Worm (Caenorhabditis elegans) whole organism, L4 larva: ENCODE results near the gene mrpl-11.

ENCODE experiments used
- aha-1 ChIP-seq: fragments of 150-350 bp; peaks from one replicate; lab custom pipeline; 2014; ENCODE audit warnings: missing biosample characterization, missing genetic modification characterization
- aly-2 ChIP-seq: sonication (generic microtip); optimal IDR thresholded peaks from 2 replicates; lab custom pipeline; 2018; ENCODE audit warnings: missing biosample characterization, missing genetic modification characterization
- fos-1 ChIP-seq: fragments of 150-350 bp; optimal IDR thresholded peaks from 2 replicates; lab custom pipeline; 2014; ENCODE audit warnings: missing biosample characterization, missing genetic modification characterization
- lin-13 ChIP-seq: fragments of 150-350 bp; optimal IDR thresholded peaks from 2 replicates; lab custom pipeline; 2014; ENCODE audit warnings: missing biosample characterization, missing genetic modification reagents, missing genetic modification characterization
- nhr-41 ChIP-seq: fragments of 200-800 bp; sonication (Bioruptor generic); IDR thresholded peaks from 2 replicates; pipeline ENCODE4 v1.3.6; 2022; ENCODE audit warnings: missing genetic modification reagents, missing genetic modification characterization, missing compliant biosample characterization
- set-16 ChIP-seq: fragments of 200-800 bp; sonication (Bioruptor generic); IDR thresholded peaks from 2 replicates; pipeline ENCODE4 v1.3.6; 2022; ENCODE audit warnings: missing genetic modification reagents, missing genetic modification characterization, missing compliant biosample characterization
- unc-62 ChIP-seq, 3 experiments: fragments of 150-350 bp in 1 of 3; sonication (generic microtip); optimal IDR thresholded peaks in 2 of 3; peaks in 1 of 3; 1 replicate in 1 of 3; 2 replicates in 2 of 3; lab custom pipeline; 2014 to 2017; ENCODE audit warnings: missing biosample characterization in 3 of 3, missing genetic modification characterization in 3 of 3, missing genetic modification reagents in 3 of 3, missing genotype in 1 of 3
- zag-1 ChIP-seq: fragments of 150-350 bp; optimal IDR thresholded peaks from 2 replicates; lab custom pipeline; 2014; ENCODE audit warnings: missing biosample characterization, missing genetic modification characterization
- ztf-11 ChIP-seq: fragments of 150-350 bp; optimal IDR thresholded peaks from 2 replicates; lab custom pipeline; 2014; ENCODE audit warnings: missing biosample characterization, missing genetic modification characterization

ce11 chrIII:8738289-8738688, 20.8 kb downstream of the mrpl-11 start:
- TF ChIP-seq ztf-11 (no peak), fos-1 (tag; lab: Kevin White, UChicago) (no peak), aha-1 (tag; lab: Kevin White, UChicago) (no peak), zag-1 (tag; lab: Kevin White, UChicago) (no peak), aly-2 (tag; lab: Kevin White, UChicago) (no peak), lin-13 (GFP tag; lab: Kevin White, UChicago) (no peak), nhr-41 (no peak), set-16 (GFP tag; lab: Robert Waterston, UW) (no peak), unc-62 (GFP tag; optimal IDR thresholded peaks at IDR 0.05 in 1 of 2; lab: Kevin White, UChicago) (no peak), unc-62 (tag; optimal IDR thresholded peaks at IDR 0.05; lab: Kevin White, UChicago) (no peak)
